Worm (Caenorhabditis elegans) whole organism, L2 larva: ENCODE data around the gene gpch-1.

ENCODE experiments used
- C34F6.9 ChIP-seq: fragments of 150-350 bp; optimal IDR thresholded peaks from 2 replicates; lab custom pipeline; 2014; ENCODE audit warnings: missing biosample characterization, missing genetic modification characterization
- aly-2 ChIP-seq: fragments of 150-350 bp; optimal IDR thresholded peaks from 2 replicates; lab custom pipeline; 2014; ENCODE audit warnings: missing biosample characterization, missing genetic modification characterization
- ceh-82 ChIP-seq: fragments of 150-350 bp; optimal IDR thresholded peaks from 2 replicates; lab custom pipeline; 2014; ENCODE audit warnings: missing biosample characterization, missing genetic modification characterization
- dmd-4 ChIP-seq: sonication (generic microtip); optimal IDR thresholded peaks from 2 replicates; lab custom pipeline; 2017; ENCODE audit warnings: missing biosample characterization, missing genetic modification characterization
- egl-27 ChIP-seq: sonication (generic microtip); optimal IDR thresholded peaks from 3 replicates; lab custom pipeline; 2017; ENCODE audit warnings: missing biosample characterization, missing genetic modification reagents, missing genetic modification characterization
- skn-1 ChIP-seq: sonication (generic microtip); optimal IDR thresholded peaks from 2 replicates; lab custom pipeline; 2017; ENCODE audit warnings: missing biosample characterization, missing genetic modification characterization
- unc-55 ChIP-seq: fragments of 150-350 bp; sonication (generic microtip); optimal IDR thresholded peaks from 3 replicates; lab custom pipeline; 2014; ENCODE audit warnings: missing biosample characterization, missing genetic modification reagents, missing genetic modification characterization
- ztf-11 ChIP-seq: sonication (generic microtip); optimal IDR thresholded peaks from 2 replicates; lab custom pipeline; 2017; ENCODE audit warnings: missing biosample characterization, missing genetic modification characterization

- TF ChIP-seq aly-2 (tag; lab: Kevin White, UChicago) (no peak), dmd-4 (tag; lab: Kevin White, UChicago) (no peak), unc-55 (GFP tag; lab: Kevin White, UChicago) (no peak), ceh-82 (tag; lab: Kevin White, UChicago) (no peak), egl-27 (tag; lab: Kevin White, UChicago) (no peak), skn-1 (tag; lab: Kevin White, UChicago) (no peak), C34F6.9 (no peak), ztf-11 (tag; lab: Kevin White, UChicago) (no peak)
Measured at ce11 chrIII:4460242-4460641, 51.9 kb downstream of the gpch-1 start.
